Worm (Caenorhabditis elegans): ENCODE data around the gene Y54F10AM.15.
A peak's percentile ranks its signal among the peaks of the same experiment; 100 is the strongest.

Y54F10AM.15 gene

DNA sequence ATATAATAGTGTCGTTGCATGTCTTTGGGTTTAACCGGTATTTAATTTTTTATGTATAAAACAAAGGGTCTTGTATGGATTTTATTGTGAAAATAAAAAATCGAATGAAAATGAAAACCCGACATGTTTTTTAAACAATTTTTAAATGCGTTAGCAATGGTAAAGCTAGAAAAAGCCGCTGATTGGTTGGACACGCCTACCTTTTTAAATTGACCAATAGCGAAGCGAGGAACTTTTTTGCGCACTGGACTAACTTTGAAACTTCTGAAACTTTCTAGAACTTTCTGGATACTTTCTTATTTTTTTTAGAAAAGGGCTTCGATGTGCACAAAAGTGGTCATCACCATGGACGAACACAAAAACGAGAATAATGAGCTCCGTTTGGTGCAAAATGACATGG, 17.8 kb upstream of the Y54F10AM.15 start:
- TF ChIP-seq lin-39 (tag; optimal IDR thresholded peaks at IDR 0.05): no peak
- TF ChIP-seq crh-2 (tag; optimal IDR thresholded peaks at IDR 0.05): no peak
- no peak for TF ChIP-seq nhr-77 (tag; optimal IDR thresholded peaks at IDR 0.05)
- no peak for TF ChIP-seq nhr-21 (tag; optimal IDR thresholded peaks at IDR 0.05)
- TF ChIP-seq aly-2 (tag; optimal IDR thresholded peaks at IDR 0.05): no peak
- TF ChIP-seq mdl-1 (tag; optimal IDR thresholded peaks at IDR 0.05): no peak
- TF ChIP-seq nhr-11 (tag; optimal IDR thresholded peaks at IDR 0.05): no peak

DNA sequence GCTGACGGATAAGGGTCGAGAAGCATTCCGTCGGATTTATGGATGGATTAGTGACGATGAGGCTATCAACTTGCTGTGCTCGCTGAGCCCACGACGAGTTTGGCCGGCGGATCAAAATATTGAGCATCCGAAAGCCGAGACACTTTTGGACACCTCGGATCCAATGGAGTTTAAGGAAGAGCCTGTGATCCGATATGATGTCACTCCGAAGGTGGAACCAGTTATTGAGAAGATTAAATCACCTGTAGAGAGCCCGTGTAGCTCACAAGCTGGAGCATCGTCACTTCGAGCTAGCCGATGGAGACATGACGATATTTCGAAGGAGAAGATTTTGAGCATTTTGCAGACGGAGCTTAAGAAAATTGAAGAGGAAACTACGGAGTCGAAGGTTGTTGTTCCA, 12.0 kb upstream of the Y54F10AM.15 start:
- no peak for TF ChIP-seq nhr-77 (tag; optimal IDR thresholded peaks at IDR 0.05)
- no peak for TF ChIP-seq aly-2 (tag; optimal IDR thresholded peaks at IDR 0.05)
- TF ChIP-seq ztf-11 (tag; optimal IDR thresholded peaks at IDR 0.05): no peak
- no peak for TF ChIP-seq ceh-82 (tag; optimal IDR thresholded peaks at IDR 0.05)
- TF ChIP-seq R02D3.7 (tag; optimal IDR thresholded peaks at IDR 0.05): no peak

- TF ChIP-seq nhr-12 (tag; optimal IDR thresholded peaks at IDR 0.05) (no peak), lin-11 (tag; optimal IDR thresholded peaks at IDR 0.05) (peak; percentile 10), lsy-2 (tag; optimal IDR thresholded peaks at IDR 0.05) (peak in 1 of 2 experiments; percentile 54), zag-1 (tag; optimal IDR thresholded peaks at IDR 0.05) (peak; percentile 72), mdl-1 (tag; optimal IDR thresholded peaks at IDR 0.05) (peak in 1 of 2 experiments; percentile 8), sma-9 (GFP tag; optimal IDR thresholded peaks at IDR 0.05) (no peak), sma-9 (tag; optimal IDR thresholded peaks at IDR 0.05) (no peak), skn-1 (tag; optimal IDR thresholded peaks at IDR 0.05) (no peak), mab-5 (tag; optimal IDR thresholded peaks at IDR 0.05) (peak; percentile 23), dmd-4 (tag; optimal IDR thresholded peaks at IDR 0.05) (no peak), lin-13 (GFP tag; optimal IDR thresholded peaks at IDR 0.05) (peak; percentile 18), unc-55 (GFP tag; optimal IDR thresholded peaks at IDR 0.05) (peak; percentile 78), nhr-129 (tag; optimal IDR thresholded peaks at IDR 0.05) (peak; percentile 6), crh-2 (tag; optimal IDR thresholded peaks at IDR 0.05) (peak; percentile 47), F13H6.1 (tag; optimal IDR thresholded peaks at IDR 0.05) (peak; percentile 11), C34F6.9 (tag; optimal IDR thresholded peaks at IDR 0.05) (peak; percentile 73)
These were observed 6.6 kb upstream of the Y54F10AM.15 start for ce11 chrIII:2535122-2535521.

ce11 chrIII:2532716-2533115, 4.2 kb upstream of the Y54F10AM.15 start:
- peak; percentile 69 for TF ChIP-seq zag-1 (tag; optimal IDR thresholded peaks at IDR 0.05)
- peak; percentile 48 for TF ChIP-seq lin-13 (GFP tag; optimal IDR thresholded peaks at IDR 0.05)
- peak; percentile 54 for TF ChIP-seq mab-5 (tag; optimal IDR thresholded peaks at IDR 0.05)
- TF ChIP-seq mdl-1 (tag; optimal IDR thresholded peaks at IDR 0.05): peak in 1 of 2 experiments; percentile 41
- no peak for TF ChIP-seq blmp-1 (tag; optimal IDR thresholded peaks at IDR 0.05; ENCODE audit: insufficient read depth)
- TF ChIP-seq unc-62 (GFP tag; optimal IDR thresholded peaks at IDR 0.05): no peak
- TF ChIP-seq unc-39 (tag; optimal IDR thresholded peaks at IDR 0.05): no peak
- TF ChIP-seq lin-11 (tag; optimal IDR thresholded peaks at IDR 0.05): peak; percentile 73
- TF ChIP-seq sma-9 (GFP tag; optimal IDR thresholded peaks at IDR 0.05): no peak
- TF ChIP-seq sma-9 (tag; optimal IDR thresholded peaks at IDR 0.05): no peak
- TF ChIP-seq dmd-4 (tag; optimal IDR thresholded peaks at IDR 0.05): no peak
- TF ChIP-seq nhr-12 (tag; optimal IDR thresholded peaks at IDR 0.05): no peak
- peak; percentile 43 for TF ChIP-seq crh-2 (tag; optimal IDR thresholded peaks at IDR 0.05)
- no peak for TF ChIP-seq elt-3 (tag; optimal IDR thresholded peaks at IDR 0.05)
- peak in 1 of 2 experiments; percentile 54 for TF ChIP-seq lsy-2 (tag; optimal IDR thresholded peaks at IDR 0.05)
- no peak for TF ChIP-seq ztf-4 (tag; optimal IDR thresholded peaks at IDR 0.05)
- peak; percentile 61 for TF ChIP-seq nhr-129 (tag; optimal IDR thresholded peaks at IDR 0.05)
- peak; percentile 87 for TF ChIP-seq C34F6.9 (tag; optimal IDR thresholded peaks at IDR 0.05)
- no peak for TF ChIP-seq nhr-77 (tag; optimal IDR thresholded peaks at IDR 0.05)
- peak; percentile 56 for TF ChIP-seq unc-55 (GFP tag; optimal IDR thresholded peaks at IDR 0.05)
- TF ChIP-seq skn-1 (tag; optimal IDR thresholded peaks at IDR 0.05): no peak
- TF ChIP-seq sem-4 (tag; optimal IDR thresholded peaks at IDR 0.05): no peak
- TF ChIP-seq fos-1 (tag; optimal IDR thresholded peaks at IDR 0.05): no peak

- TF ChIP-seq sma-9 (GFP tag; optimal IDR thresholded peaks at IDR 0.05): no peak
- no peak for TF ChIP-seq sma-9 (tag; optimal IDR thresholded peaks at IDR 0.05)
- no peak for TF ChIP-seq zag-1 (tag; optimal IDR thresholded peaks at IDR 0.05)
- TF ChIP-seq unc-62 (GFP tag; optimal IDR thresholded peaks at IDR 0.05): no peak
- no peak for TF ChIP-seq egl-27 (tag; optimal IDR thresholded peaks at IDR 0.05)
- TF ChIP-seq skn-1 (tag; optimal IDR thresholded peaks at IDR 0.05): no peak
These were observed 1.8 kb upstream of the Y54F10AM.15 start, which contains the start of gene cone-1 for ce11 chrIII:2530313-2530712. cone-1 (plus strand) TSS chrIII:2530613.
